Worm (Caenorhabditis elegans) whole organism, L4 larva: Measurements from ENCODE around the gene R08E3.1.

Experiments
- F44E2.7 ChIP-seq: fragments of 200-800 bp; sonication (Bioruptor generic); IDR thresholded peaks from 2 replicates; pipeline ENCODE4 v2.1.2; 2022; ENCODE audit warnings: missing genetic modification characterization, missing compliant biosample characterization
- aha-1 ChIP-seq: fragments of 150-350 bp; peaks from one replicate; lab custom pipeline; 2014; ENCODE audit warnings: missing biosample characterization, missing genetic modification characterization
- ceh-62 ChIP-seq: sonication (generic microtip); optimal IDR thresholded peaks from 2 replicates; lab custom pipeline; 2017; ENCODE audit warnings: missing biosample characterization, missing genetic modification characterization
- daf-19 ChIP-seq: fragments of 200-800 bp; sonication (Bioruptor generic); conservative IDR thresholded peaks from 2 replicates; pipeline ENCODE4 v1.3.6; 2022; ENCODE audit warnings: missing genetic modification characterization, missing compliant biosample characterization
- egl-43 ChIP-seq: fragments of 200-800 bp; sonication (Bioruptor generic); IDR thresholded peaks from 2 replicates; pipeline ENCODE4 v1.3.6; 2022; ENCODE audit warnings: missing genetic modification reagents, missing genetic modification characterization, missing compliant biosample characterization
- hlh-30 ChIP-seq: sonication (generic microtip); optimal IDR thresholded peaks from 2 replicates; lab custom pipeline; 2017; ENCODE audit warnings: antibody characterized with exemption, mild to moderate bottlenecking, missing genetic modification characterization, missing compliant biosample characterization; ENCODE audit not compliant: insufficient read depth
- lim-7 ChIP-seq: fragments of 200-800 bp; sonication (Bioruptor generic); IDR thresholded peaks from 2 replicates; pipeline ENCODE4 v1.3.6; 2022; ENCODE audit warnings: missing genetic modification characterization, missing compliant biosample characterization
- lin-15B ChIP-seq: fragments of 150-350 bp; sonication (generic microtip); optimal IDR thresholded peaks from 3 replicates; lab custom pipeline; 2014; ENCODE audit warnings: missing biosample characterization, missing genetic modification characterization
- mdt-29 ChIP-seq: fragments of 200-800 bp; sonication (Bioruptor generic); IDR thresholded peaks from 2 replicates; pipeline ENCODE4 v1.3.6; 2022; ENCODE audit warnings: missing genetic modification reagents, missing genetic modification characterization, missing compliant biosample characterization
- nhr-11 ChIP-seq: fragments of 150-350 bp; optimal IDR thresholded peaks from 2 replicates; lab custom pipeline; 2014; ENCODE audit warnings: missing biosample characterization, missing genetic modification characterization
- nhr-28 ChIP-seq: fragments of 150-350 bp; optimal IDR thresholded peaks from 2 replicates; lab custom pipeline; 2014; ENCODE audit warnings: missing biosample characterization, missing genetic modification characterization
- tag-97 ChIP-seq: fragments of 200-800 bp; sonication (Bioruptor generic); IDR thresholded peaks from 2 replicates; pipeline ENCODE4 v1.3.6; 2022; ENCODE audit warnings: missing genetic modification characterization, missing compliant biosample characterization
- unc-62 ChIP-seq, 3 experiments: fragments of 150-350 bp in 1 of 3; sonication (generic microtip); optimal IDR thresholded peaks in 2 of 3; peaks in 1 of 3; 1 replicate in 1 of 3; 2 replicates in 2 of 3; lab custom pipeline; 2014 to 2017; ENCODE audit warnings: missing biosample characterization in 3 of 3, missing genetic modification characterization in 3 of 3, missing genetic modification reagents in 3 of 3, missing genotype in 1 of 3

The R08E3.1 gene

DNA sequence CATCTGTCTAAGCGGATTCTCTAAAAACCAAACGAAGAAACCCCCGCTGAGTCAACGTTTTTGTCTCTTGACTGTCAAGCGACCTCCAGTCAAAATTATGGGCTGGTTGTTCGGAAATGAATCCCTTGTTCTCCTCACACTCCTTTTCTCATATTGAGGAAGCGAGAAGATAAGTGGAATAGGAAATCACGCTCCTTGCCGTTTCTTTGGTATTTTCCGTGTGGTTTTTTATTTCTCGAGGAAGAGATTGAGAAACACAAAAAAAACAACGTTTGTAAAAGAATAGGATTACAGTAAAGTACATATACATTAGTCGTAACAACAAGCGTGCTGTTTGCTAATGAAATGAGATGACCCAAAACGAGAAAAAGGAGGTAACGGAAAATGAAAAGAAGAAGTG is 54.5 kb downstream of the R08E3.1 start, which contains the start of gene tsp-14:
TSS of gene tsp-14 (minus strand) at position 62 of the 400 bp plus-strand sequence.
- TF ChIP-seq ceh-62 (tag; lab: Kevin White, UChicago) (no peak), nhr-28 (tag; lab: Kevin White, UChicago) (peak; percentile 10)
- TF ChIP-seq, all 104 proteins: peak for 1

DNA sequence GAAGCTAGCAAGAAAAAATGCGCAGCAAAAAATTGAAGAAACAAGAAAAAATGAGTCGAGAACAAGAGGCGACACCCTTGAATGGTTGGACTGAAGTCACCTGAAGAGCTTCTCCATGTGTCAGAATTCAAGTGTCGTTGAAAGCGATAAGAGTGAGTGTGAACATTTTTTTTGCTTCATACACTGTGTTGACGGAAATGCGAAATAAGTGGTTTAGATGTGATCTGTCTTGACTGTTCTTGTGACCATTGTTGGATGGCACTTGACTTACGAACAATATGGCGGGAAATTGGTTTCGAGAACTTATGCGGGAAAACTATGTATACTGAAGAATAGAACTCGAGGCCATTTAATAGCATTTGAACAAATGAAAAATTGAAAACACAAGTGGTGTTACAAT is 57.6 kb downstream of the R08E3.1 start:
- TF ChIP-seq unc-62 (GFP tag; optimal IDR thresholded peaks at IDR 0.05 in 1 of 2; lab: Kevin White, UChicago), result peak in 1 of 2 experiments; percentile 81
- TF ChIP-seq unc-62 (tag; optimal IDR thresholded peaks at IDR 0.05; lab: Kevin White, UChicago), result no peak
- TF ChIP-seq lim-7 (GFP tag; lab: Robert Waterston, UW), result no peak
- no peak for TF ChIP-seq nhr-11 (tag; lab: Kevin White, UChicago)
- no peak for TF ChIP-seq mdt-29 (GFP tag; lab: Robert Waterston, UW)
- TF ChIP-seq hlh-30, result peak; percentile 46
- TF ChIP-seq tag-97, result no peak

- TF ChIP-seq aha-1, result peak; percentile 53
- no peak for TF ChIP-seq lin-15B (tag; lab: Kevin White, UChicago)
- peak; percentile 50; the same call in 1 of the 2 replicates for TF ChIP-seq daf-19 (GFP tag; lab: Robert Waterston, UW)
- no peak for TF ChIP-seq F44E2.7 (GFP tag; lab: Robert Waterston, UW)
- TF ChIP-seq egl-43 (GFP tag; lab: Robert Waterston, UW), result 0 out of 2 replicates have a peak, but pooled peaks have one; percentile 35
Measured at ce11 chrX:4881310-4881709, 58.9 kb downstream of the R08E3.1 start.
